Fruit fly (Drosophila melanogaster) whole organism, embryonic: ENCODE results near the gene kay.
A peak's percentile ranks its signal among the peaks of the same experiment; 100 is the strongest.

Experiments used
- B-H2 ChIP-seq: fragments of 200-800 bp; sonication (Bioruptor generic); optimal IDR thresholded peaks from 2 replicates; lab custom pipeline; 2018; ENCODE audit warnings: missing biosample characterization, mild to moderate bottlenecking, missing genetic modification characterization
- CG13624 ChIP-seq: fragments of 200-800 bp; sonication (Bioruptor generic); optimal IDR thresholded peaks from 2 replicates; lab custom pipeline; 2016; ENCODE audit warnings: missing biosample characterization, missing genetic modification characterization
- CG14014 ChIP-seq: fragments of 200-800 bp; sonication (Bioruptor generic); IDR thresholded peaks from 2 replicates; pipeline ENCODE4 v1.3.6; 2022; ENCODE audit warnings: missing biosample characterization, missing genetic modification characterization
- CG16779 ChIP-seq: fragments of 200-800 bp; sonication (Bioruptor generic); IDR thresholded peaks from 2 replicates; pipeline ENCODE4 v1.3.6; 2022; ENCODE audit warnings: missing biosample characterization, missing genetic modification characterization
- CG17612 ChIP-seq: fragments of 200-800 bp; sonication (Bioruptor generic); IDR thresholded peaks from 2 replicates; pipeline ENCODE4 v1.3.6; 2022; ENCODE audit warnings: missing biosample characterization, missing genetic modification characterization
- CG18262 ChIP-seq: fragments of 200-800 bp; optimal IDR thresholded peaks from 3 replicates; lab custom pipeline; 2019; ENCODE audit warnings: missing biosample characterization, mild to moderate bottlenecking, missing genetic modification characterization, moderate library complexity
- CG31388 ChIP-seq: fragments of 200-800 bp; sonication (Bioruptor generic); optimal IDR thresholded peaks from 2 replicates; lab custom pipeline; 2016; ENCODE audit warnings: missing biosample characterization, missing genetic modification characterization
- CG3281 ChIP-seq: fragments of 200-800 bp; sonication (Bioruptor generic); optimal IDR thresholded peaks from 3 replicates; lab custom pipeline; 2017; ENCODE audit warnings: missing biosample characterization, mild to moderate bottlenecking, missing genetic modification characterization
- CG3407 ChIP-seq: fragments of 200-800 bp; sonication (Bioruptor generic); optimal IDR thresholded peaks from 2 replicates; lab custom pipeline; 2018; ENCODE audit warnings: missing biosample characterization, mild to moderate bottlenecking, missing genetic modification characterization
- CG4424 ChIP-seq: fragments of 200-800 bp; sonication (Bioruptor generic); optimal IDR thresholded peaks from 3 replicates; lab custom pipeline; 2016; ENCODE audit warnings: missing biosample characterization, missing genetic modification characterization
- CG4820 ChIP-seq: fragments of 200-800 bp; sonication (Bioruptor generic); optimal IDR thresholded peaks from 3 replicates; lab custom pipeline; 2016; ENCODE audit warnings: missing biosample characterization, missing genetic modification characterization
- CG6683 ChIP-seq: fragments of 200-800 bp; sonication (Bioruptor generic); optimal IDR thresholded peaks from 2 replicates; lab custom pipeline; 2017; ENCODE audit warnings: missing biosample characterization, mild to moderate bottlenecking, missing genetic modification characterization, missing genetic modification reagents
- CG7372 ChIP-seq: fragments of 200-800 bp; sonication (Bioruptor generic); IDR thresholded peaks from 2 replicates; pipeline ENCODE4 v1.3.6; 2022; ENCODE audit warnings: missing biosample characterization, missing genetic modification characterization
- CG9609 ChIP-seq: fragments of 200-800 bp; sonication (Bioruptor generic); optimal IDR thresholded peaks from 3 replicates; lab custom pipeline; 2016; ENCODE audit warnings: missing biosample characterization, missing genetic modification characterization
- Dll ChIP-seq: fragments of 200-800 bp; sonication (Bioruptor generic); IDR thresholded peaks from 4 replicates; pipeline ENCODE4 v1.3.6; 2022; ENCODE audit warnings: missing biosample characterization, missing genetic modification characterization; ENCODE audit not compliant: partially characterized antibody
- Gsc ChIP-seq: fragments of 200-800 bp; sonication (Bioruptor generic); IDR thresholded peaks from 2 replicates; pipeline ENCODE4 v1.3.6; 2022; ENCODE audit warnings: missing biosample characterization, missing genetic modification characterization
- Hr3 ChIP-seq: fragments of 200-800 bp; sonication (Bioruptor generic); optimal IDR thresholded peaks from 3 replicates; lab custom pipeline; 2016; ENCODE audit warnings: missing biosample characterization, missing genetic modification characterization
- Lhr ChIP-seq: fragments of 200-800 bp; sonication (Bioruptor generic); optimal IDR thresholded peaks from 3 replicates; lab custom pipeline; 2017; ENCODE audit warnings: mild to moderate bottlenecking, missing biosample characterization, missing genetic modification reagents, missing genetic modification characterization
- Lim3 ChIP-seq: fragments of 200-800 bp; sonication (Bioruptor generic); IDR thresholded peaks from 2 replicates; pipeline ENCODE4 v1.3.6; 2022; ENCODE audit warnings: missing biosample characterization, missing genetic modification characterization
- Meics ChIP-seq: fragments of 200-800 bp; sonication (Bioruptor generic); optimal IDR thresholded peaks from 2 replicates; lab custom pipeline; 2017; ENCODE audit warnings: missing biosample characterization, mild to moderate bottlenecking, missing genetic modification characterization
- Mes4 ChIP-seq: fragments of 200-800 bp; sonication (Bioruptor generic); optimal IDR thresholded peaks from 2 replicates; lab custom pipeline; 2016; ENCODE audit warnings: missing biosample characterization, missing genetic modification characterization
- Mrtf ChIP-seq: fragments of 200-800 bp; sonication (Bioruptor generic); IDR thresholded peaks from 3 replicates; pipeline ENCODE4 v1.3.6; 2022; ENCODE audit warnings: missing biosample characterization, missing genetic modification characterization
- Nf-YC ChIP-seq: fragments of 200-800 bp; optimal IDR thresholded peaks from 3 replicates; lab custom pipeline; 2019; ENCODE audit warnings: missing biosample characterization, mild to moderate bottlenecking, missing genetic modification characterization, moderate library complexity
- Oli ChIP-seq: fragments of 200-800 bp; sonication (Bioruptor generic); optimal IDR thresholded peaks from 2 replicates; lab custom pipeline; 2018; ENCODE audit warnings: missing biosample characterization, mild to moderate bottlenecking, missing genetic modification characterization, moderate library complexity
- TFAM ChIP-seq: fragments of 200-800 bp; sonication (Bioruptor generic); optimal IDR thresholded peaks from 2 replicates; lab custom pipeline; 2017; ENCODE audit warnings: missing biosample characterization, missing genetic modification characterization, inconsistent platforms
- Xrp1 ChIP-seq: fragments of 200-800 bp; sonication (Bioruptor generic); IDR thresholded peaks from 2 replicates; pipeline ENCODE4 v1.3.6; 2022; ENCODE audit warnings: missing biosample characterization, missing genetic modification characterization
- ac ChIP-seq: fragments of 200-800 bp; sonication (Bioruptor generic); optimal IDR thresholded peaks from 3 replicates; lab custom pipeline; 2017; ENCODE audit warnings: missing biosample characterization, mild to moderate bottlenecking, missing genetic modification characterization
- bcd ChIP-seq: fragments of 200-800 bp; sonication (Bioruptor generic); optimal IDR thresholded peaks from 2 replicates; lab custom pipeline; 2017; ENCODE audit warnings: missing biosample characterization, mild to moderate bottlenecking, missing genetic modification characterization
- chm ChIP-seq: fragments of 200-800 bp; sonication (Bioruptor generic); IDR thresholded peaks from 2 replicates; pipeline ENCODE4 v1.3.6; 2022; ENCODE audit warnings: missing biosample characterization, missing genetic modification characterization
- corto ChIP-seq: fragments of 200-800 bp; sonication (Bioruptor generic); optimal IDR thresholded peaks from 2 replicates; lab custom pipeline; 2016; ENCODE audit warnings: missing biosample characterization, mild to moderate bottlenecking, missing genetic modification characterization, moderate library complexity
- gem ChIP-seq: fragments of 200-800 bp; sonication (Bioruptor generic); optimal IDR thresholded peaks from 2 replicates; lab custom pipeline; 2019; ENCODE audit warnings: missing biosample characterization, mild to moderate bottlenecking, missing genetic modification characterization, moderate library complexity
- her ChIP-seq: fragments of 200-800 bp; sonication (Bioruptor generic); optimal IDR thresholded peaks from 2 replicates; lab custom pipeline; 2016; ENCODE audit warnings: missing biosample characterization, missing genetic modification characterization
- jing ChIP-seq: fragments of 200-800 bp; sonication (Bioruptor generic); optimal IDR thresholded peaks from 2 replicates; lab custom pipeline; 2018; ENCODE audit warnings: missing biosample characterization, mild to moderate bottlenecking, missing genetic modification characterization
- kah ChIP-seq: fragments of 200-800 bp; sonication (Bioruptor generic); optimal IDR thresholded peaks from 2 replicates; lab custom pipeline; 2018; ENCODE audit warnings: missing biosample characterization, mild to moderate bottlenecking, missing genetic modification characterization
- kay ChIP-seq: fragments of 200-800 bp; sonication (Bioruptor generic); optimal IDR thresholded peaks from 2 replicates; lab custom pipeline; 2016; ENCODE audit warnings: missing biosample characterization, missing genetic modification characterization
- lola ChIP-seq, 3 experiments: fragments of >200 bp in 2 of 3; fragments of 200-800 bp in 1 of 3; sonication (Bioruptor generic) in 1 of 3; optimal IDR thresholded peaks; 2 replicates each; lab custom pipeline; 2017 to 2019; ENCODE audit warnings: missing biosample characterization in 3 of 3, missing genetic modification characterization in 3 of 3, mild to moderate bottlenecking in 1 of 3, moderate library complexity in 1 of 3
- mirr ChIP-seq: fragments of 200-800 bp; sonication (Bioruptor generic); optimal IDR thresholded peaks from 3 replicates; lab custom pipeline; 2018; ENCODE audit warnings: missing biosample characterization, mild to moderate bottlenecking, missing genetic modification characterization
- nom ChIP-seq: fragments of 200-800 bp; sonication (Bioruptor generic); optimal IDR thresholded peaks from 2 replicates; lab custom pipeline; 2017; ENCODE audit warnings: missing biosample characterization, missing genetic modification characterization, mild to moderate bottlenecking, moderate library complexity, missing genetic modification reagents
- onecut ChIP-seq: fragments of 200-800 bp; sonication (Bioruptor generic); IDR thresholded peaks from 2 replicates; pipeline ENCODE4 v1.3.6; 2022; ENCODE audit warnings: missing biosample characterization, missing genetic modification characterization
- pita ChIP-seq: fragments of 200-800 bp; sonication (Bioruptor generic); optimal IDR thresholded peaks from 2 replicates; lab custom pipeline; 2017; ENCODE audit warnings: missing biosample characterization, mild to moderate bottlenecking, missing genetic modification characterization
- scrt ChIP-seq: fragments of 200-800 bp; sonication (Bioruptor generic); optimal IDR thresholded peaks from 2 replicates; lab custom pipeline; 2018; ENCODE audit warnings: missing biosample characterization, mild to moderate bottlenecking, missing genetic modification characterization, moderate library complexity
- sens ChIP-seq: fragments of 200-800 bp; sonication (Bioruptor generic); peaks from one replicate; lab custom pipeline; 2016; ENCODE audit warnings: missing biosample characterization, missing genetic modification characterization
- sr ChIP-seq: fragments of 200-800 bp; sonication (Bioruptor generic); IDR thresholded peaks from 3 replicates; pipeline ENCODE4 v1.3.6; 2022; ENCODE audit warnings: missing biosample characterization, missing genetic modification characterization
- ssp ChIP-seq: fragments of 200-800 bp; sonication (Bioruptor generic); IDR thresholded peaks from 2 replicates; pipeline ENCODE4 v1.3.6; 2022; ENCODE audit warnings: missing biosample characterization, missing genetic modification characterization
- stc ChIP-seq: fragments of 200-800 bp; sonication (Bioruptor generic); IDR thresholded peaks from 2 replicates; pipeline ENCODE4 v1.3.6; 2022; ENCODE audit warnings: missing biosample characterization, missing genetic modification characterization
- stwl ChIP-seq: fragments of 200-800 bp; sonication (Bioruptor generic); optimal IDR thresholded peaks from 3 replicates; lab custom pipeline; 2018; ENCODE audit warnings: missing biosample characterization, mild to moderate bottlenecking, missing genetic modification characterization, moderate library complexity
- tll ChIP-seq, 2 experiments: fragments of 200-800 bp in 1 of 2; fragments of >200 bp in 1 of 2; sonication (Bioruptor generic) in 1 of 2; optimal IDR thresholded peaks; 2 replicates each; lab custom pipeline; 2017 to 2019; ENCODE audit warnings: missing biosample characterization in 2 of 2, missing genetic modification characterization in 2 of 2, mild to moderate bottlenecking in 1 of 2, moderate library complexity in 1 of 2
- tup ChIP-seq: fragments of 200-800 bp; sonication (Bioruptor generic); optimal IDR thresholded peaks from 2 replicates; lab custom pipeline; 2016; ENCODE audit warnings: missing biosample characterization, mild to moderate bottlenecking, missing genetic modification characterization, moderate library complexity
- twi ChIP-seq: fragments of 200-800 bp; optimal IDR thresholded peaks from 2 replicates; lab custom pipeline; 2019; ENCODE audit warnings: missing biosample characterization, mild to moderate bottlenecking, missing genetic modification characterization, moderate library complexity
- unc-4 ChIP-seq: fragments of 200-800 bp; sonication (Bioruptor generic); IDR thresholded peaks from 2 replicates; pipeline ENCODE4 v1.3.6; 2022; ENCODE audit warnings: missing biosample characterization, missing genetic modification characterization; ENCODE audit not compliant: partially characterized antibody

kay gene

dm6 chr3R:29773833-29774324 is 8.1 kb downstream of the kay start (continued):
- TF ChIP-seq lola (GFP tag; optimal IDR thresholded peaks at IDR 0.05; lab: Kevin White, UChicago) = peak in 1 of 3 experiments; percentile 50
- 0 out of 2 replicates have a peak, but pooled peaks have one; percentile 6 for TF ChIP-seq CG16779 (GFP tag; lab: Robert Waterston, UW)
- peak; percentile 58 for TF ChIP-seq her (GFP tag; lab: Kevin White, UChicago)
- peak in 1 of 2 experiments; percentile 8 for TF ChIP-seq tll (GFP tag; optimal IDR thresholded peaks at IDR 0.05; lab: Kevin White, UChicago)
- TF ChIP-seq CG7372 (GFP tag; lab: Robert Waterston, UW) = peak; percentile 73
- TF ChIP-seq Mes4 (GFP tag; lab: Kevin White, UChicago) = peak; percentile 61
- TF ChIP-seq corto (GFP tag; lab: Kevin White, UChicago) = no peak
- no peak for TF ChIP-seq ac (GFP tag; lab: Kevin White, UChicago)
- TF ChIP-seq Lhr (GFP tag; lab: Kevin White, UChicago) = no peak
- peak; percentile 18 for TF ChIP-seq CG3407 (GFP tag; lab: Kevin White, UChicago)
- TF ChIP-seq Gsc (GFP tag; lab: Robert Waterston, UW) = no peak
- TF ChIP-seq gem (tag; lab: Kevin White, UChicago) = peak; percentile 84
- TF ChIP-seq CG9609 (GFP tag; lab: Kevin White, UChicago) = peak; percentile 76
- TF ChIP-seq CG13624 (GFP tag; lab: Kevin White, UChicago) = peak; percentile 78
- peak; percentile 33 for TF ChIP-seq CG18262 (tag; lab: Kevin White, UChicago)
- peak; percentile 93 for TF ChIP-seq sens (GFP tag; lab: Kevin White, UChicago)
- peak; percentile 63 for TF ChIP-seq mirr (GFP tag; lab: Kevin White, UChicago)
- peak; percentile 22 for TF ChIP-seq CG6683 (GFP tag; lab: Kevin White, UChicago)
- TF ChIP-seq pita (GFP tag; lab: Kevin White, UChicago) = no peak
- peak; percentile 62 for TF ChIP-seq Xrp1 (GFP tag; lab: Robert Waterston, UW)
- TF ChIP-seq onecut (GFP tag; lab: Robert Waterston, UW) = peak; percentile 10; the same call in 1 of the 2 replicates
- peak; percentile 36 for TF ChIP-seq CG4820 (GFP tag; lab: Kevin White, UChicago)
- TF ChIP-seq twi (tag; lab: Kevin White, UChicago) = peak; percentile 51
- TF ChIP-seq CG17612 (GFP tag; lab: Robert Waterston, UW) = 0 out of 2 replicates have a peak, but pooled peaks have one; percentile 48
- TF ChIP-seq scrt (GFP tag; lab: Kevin White, UChicago) = peak; percentile 47
- peak; percentile 74 for TF ChIP-seq bcd (GFP tag; lab: Kevin White, UChicago)
- TF ChIP-seq Meics = peak; percentile 76
- peak; percentile 76 for TF ChIP-seq Oli
- no peak for TF ChIP-seq kah (GFP tag; lab: Kevin White, UChicago)
- peak; percentile 19 for TF ChIP-seq nom (GFP tag; lab: Kevin White, UChicago)
- peak; percentile 61 for TF ChIP-seq Hr3 (GFP tag; lab: Kevin White, UChicago)
- peak; percentile 52 for TF ChIP-seq jing (GFP tag; lab: Kevin White, UChicago)
- TF ChIP-seq CG3281 (GFP tag; lab: Kevin White, UChicago) = peak; percentile 77
- no peak for TF ChIP-seq CG31388 (GFP tag; lab: Kevin White, UChicago)
- TF ChIP-seq Dll (GFP tag; lab: Robert Waterston, UW) = no peak
- TF ChIP-seq stc (GFP tag; lab: Robert Waterston, UW) = peak; percentile 60; the same call in 1 of the 2 replicates
- no peak for TF ChIP-seq sr (GFP tag; lab: Robert Waterston, UW)
- TF ChIP-seq Lim3 (GFP tag; lab: Robert Waterston, UW) = no peak
- no peak for TF ChIP-seq unc-4 (GFP tag; lab: Robert Waterston, UW)
- peak; percentile 53; the same call in 1 of the 2 replicates for TF ChIP-seq chm
- TF ChIP-seq CG14014 (GFP tag; lab: Robert Waterston, UW) = peak; percentile 75
- peak; percentile 64 for TF ChIP-seq B-H2 (GFP tag; lab: Kevin White, UChicago)
- TF ChIP-seq CG4424 = peak; percentile 64
- TF ChIP-seq kay = peak; percentile 89
- TF ChIP-seq tup (GFP tag; lab: Kevin White, UChicago) = no peak
- no peak for TF ChIP-seq TFAM (GFP tag; lab: Kevin White, UChicago)
- TF ChIP-seq Mrtf (GFP tag; lab: Robert Waterston, UW) = peak; percentile 70; the same call in 2 of the 3 replicates
- TF ChIP-seq Nf-YC (tag; lab: Kevin White, UChicago) = peak; percentile 51
- TF ChIP-seq ssp = peak; percentile 59
- no peak for TF ChIP-seq stwl (tag; lab: Kevin White, UChicago)
